ENCODE assay signal across 3 fruit fly cellular contexts in genomic region chr3L:7726285-7726684, dm6.
TF ChIP-seq lines count a peak whose summit lies in the region.

Gene CG7457, minus strand, starts transcription at chr3L:7726473.

- TF ChIP-seq CTCF in whole organism, embryonic (GFP tag; optimal IDR thresholded peaks at IDR 0.05; lab: Kevin White, UChicago) = no peak

TF ChIP-seq in whole organism, adult, 20 proteins besides CTCF, POLR2A, EP300 and RAD21:
- TF ChIP-seq CG5204 (GFP tag; optimal IDR thresholded peaks at IDR 0.05; lab: Kevin White, UChicago) (no peak), Crg-1 (GFP tag; optimal IDR thresholded peaks at IDR 0.05; lab: Kevin White, UChicago) (no peak), bab1 (GFP tag; optimal IDR thresholded peaks at IDR 0.05; lab: Kevin White, UChicago) (peak; percentile 25)

TF ChIP-seq in whole organism, embryonic, 481 proteins besides CTCF, POLR2A, EP300 and RAD21 (continues in another document):
- TF ChIP-seq so (GFP tag; IDR thresholded peaks at IDR 0.05; lab: Robert Waterston, UW) = no peak
- peak; percentile 37 for TF ChIP-seq CG9797 (GFP tag; optimal IDR thresholded peaks at IDR 0.05; lab: Kevin White, UChicago)
- peak; percentile 91 for TF ChIP-seq tna (GFP tag; IDR thresholded peaks at IDR 0.05; lab: Robert Waterston, UW; ENCODE audit: partially characterized antibody)
- no peak for TF ChIP-seq sc (optimal IDR thresholded peaks at IDR 0.05; lab: Kevin White, UChicago)
- TF ChIP-seq sc (GFP tag; optimal IDR thresholded peaks at IDR 0.05; lab: Kevin White, UChicago) = no peak
- no peak for TF ChIP-seq dm (GFP tag; optimal IDR thresholded peaks at IDR 0.05; lab: Kevin White, UChicago)
- TF ChIP-seq Chrac-16 (GFP tag; optimal IDR thresholded peaks at IDR 0.05; lab: Kevin White, UChicago) = no peak
- no peak for TF ChIP-seq Sry-β (GFP tag; optimal IDR thresholded peaks at IDR 0.05; lab: Kevin White, UChicago)
- TF ChIP-seq CG4328 (GFP tag; optimal IDR thresholded peaks at IDR 0.05; lab: Kevin White, UChicago) = no peak
- no peak for TF ChIP-seq org-1 (GFP tag; optimal IDR thresholded peaks at IDR 0.05; lab: Kevin White, UChicago)
- peak; percentile 50 for TF ChIP-seq gfzf (GFP tag; optimal IDR thresholded peaks at IDR 0.05; lab: Kevin White, UChicago)
- TF ChIP-seq usp (GFP tag; optimal IDR thresholded peaks at IDR 0.05; lab: Kevin White, UChicago) = no peak
- no peak for TF ChIP-seq dmrt11E (tag; optimal IDR thresholded peaks at IDR 0.05; lab: Kevin White, UChicago)
- TF ChIP-seq Max (GFP tag; optimal IDR thresholded peaks at IDR 0.05; lab: Kevin White, UChicago) = no peak
- TF ChIP-seq ftz-f1 (GFP tag; optimal IDR thresholded peaks at IDR 0.05; lab: Kevin White, UChicago) = no peak
- no peak for TF ChIP-seq CG10462 (GFP tag; optimal IDR thresholded peaks at IDR 0.05; lab: Kevin White, UChicago)
- TF ChIP-seq Blimp-1 (GFP tag; optimal IDR thresholded peaks at IDR 0.05; lab: Kevin White, UChicago) = no peak
- no peak for TF ChIP-seq CG10321 (GFP tag; IDR thresholded peaks at IDR 0.05; lab: Robert Waterston, UW)
- no peak for TF ChIP-seq CG30020 (tag; optimal IDR thresholded peaks at IDR 0.05; lab: Kevin White, UChicago)
- TF ChIP-seq CG7357 (GFP tag; IDR thresholded peaks at IDR 0.05; lab: Robert Waterston, UW) = no peak
- no peak for TF ChIP-seq al (GFP tag; IDR thresholded peaks at IDR 0.05; lab: Robert Waterston, UW)
- TF ChIP-seq E2f2 (GFP tag; IDR thresholded peaks at IDR 0.05; lab: Robert Waterston, UW) = peak; percentile 70
- no peak for TF ChIP-seq CG13424 (tag; optimal IDR thresholded peaks at IDR 0.05; lab: Kevin White, UChicago)
- no peak for TF ChIP-seq B-H2 (GFP tag; optimal IDR thresholded peaks at IDR 0.05; lab: Kevin White, UChicago)
- peak; percentile 46 for TF ChIP-seq pzg (GFP tag; optimal IDR thresholded peaks at IDR 0.05; lab: Kevin White, UChicago)
- TF ChIP-seq bsh (GFP tag; optimal IDR thresholded peaks at IDR 0.05; lab: Kevin White, UChicago) = no peak
- TF ChIP-seq CG17385 (GFP tag; optimal IDR thresholded peaks at IDR 0.05; lab: Kevin White, UChicago) = no peak
- no peak for TF ChIP-seq schlank (tag; optimal IDR thresholded peaks at IDR 0.05; lab: Kevin White, UChicago)
- no peak for TF ChIP-seq psq (GFP tag; optimal IDR thresholded peaks at IDR 0.05; lab: Kevin White, UChicago)
- peak; percentile 51 for TF ChIP-seq CoRest (tag; optimal IDR thresholded peaks at IDR 0.05; lab: Kevin White, UChicago)
- no peak for TF ChIP-seq Tbp (GFP tag; optimal IDR thresholded peaks at IDR 0.05; lab: Kevin White, UChicago)
- TF ChIP-seq CG1603 (tag; optimal IDR thresholded peaks at IDR 0.05; lab: Kevin White, UChicago) = no peak
- no peak for TF ChIP-seq CG7839 (tag; optimal IDR thresholded peaks at IDR 0.05; lab: Kevin White, UChicago)
- TF ChIP-seq wdn (GFP tag; IDR thresholded peaks at IDR 0.05; lab: Robert Waterston, UW) = no peak
- TF ChIP-seq Xrp1 (GFP tag; IDR thresholded peaks at IDR 0.05; lab: Robert Waterston, UW) = no peak
- no peak for TF ChIP-seq CG11723 (GFP tag; optimal IDR thresholded peaks at IDR 0.05; lab: Kevin White, UChicago)
- TF ChIP-seq nau (GFP tag; optimal IDR thresholded peaks at IDR 0.05; lab: Kevin White, UChicago) = no peak
- TF ChIP-seq Mes4 (GFP tag; optimal IDR thresholded peaks at IDR 0.05; lab: Kevin White, UChicago) = no peak
- no peak for TF ChIP-seq GATAe (GFP tag; conservative IDR thresholded peaks at IDR 0.05; lab: Robert Waterston, UW)
- TF ChIP-seq CG2120 (GFP tag; optimal IDR thresholded peaks at IDR 0.05; lab: Kevin White, UChicago) = no peak
- no peak for TF ChIP-seq kah (GFP tag; optimal IDR thresholded peaks at IDR 0.05; lab: Kevin White, UChicago)
- TF ChIP-seq inv (GFP tag; IDR thresholded peaks at IDR 0.05; lab: Robert Waterston, UW; ENCODE audit: partially characterized antibody) = peak; percentile 88
- TF ChIP-seq CG13287 (GFP tag; IDR thresholded peaks at IDR 0.05; lab: Robert Waterston, UW; ENCODE audit: partially characterized antibody) = peak; percentile 97
- peak; percentile 12 for TF ChIP-seq NfI (GFP tag; optimal IDR thresholded peaks at IDR 0.05; lab: Kevin White, UChicago)
- no peak for TF ChIP-seq zfh1 (GFP tag; IDR thresholded peaks at IDR 0.05; lab: Robert Waterston, UW)
- TF ChIP-seq slbo (GFP tag; IDR thresholded peaks at IDR 0.05; lab: Robert Waterston, UW) = peak; percentile 18; the same call in 1 of the 2 replicates

TF ChIP-seq in whole organism, prepupa, 60 proteins besides CTCF, POLR2A, EP300 and RAD21:
- no peak for TF ChIP-seq pdm3 (GFP tag; optimal IDR thresholded peaks at IDR 0.05; lab: Kevin White, UChicago)
- TF ChIP-seq CG1621 (tag; optimal IDR thresholded peaks at IDR 0.05; lab: Kevin White, UChicago) = peak; percentile 4
- no peak for TF ChIP-seq Gug (GFP tag; IDR thresholded peaks at IDR 0.05; lab: Robert Waterston, UW)
- peak; percentile 13 for TF ChIP-seq esn (GFP tag; optimal IDR thresholded peaks at IDR 0.05; lab: Kevin White, UChicago)
- TF ChIP-seq CG16779 (tag; optimal IDR thresholded peaks at IDR 0.05; lab: Kevin White, UChicago) = no peak
